Worm (Caenorhabditis elegans): ENCODE data around the gene gst-3.

The gst-3 gene

ce11 chrIV:10096881-10097280 lies 43.2 kb downstream of the gst-3 start, which contains the start of gene dis-3:
TSS of gene dis-3 (plus strand) at chrIV:10097202.
- TF ChIP-seq Y48G9A.11 (GFP tag; IDR thresholded peaks at IDR 0.05) = 0 out of 2 replicates have a peak, but pooled peaks have one; percentile 31
- TF ChIP-seq spr-1 (tag; optimal IDR thresholded peaks at IDR 0.05) = no peak
- TF ChIP-seq aha-1 (tag) = peak; percentile 45
- TF ChIP-seq T20F7.1 (GFP tag; optimal IDR thresholded peaks at IDR 0.05) = peak; percentile 88
- TF ChIP-seq R02D3.7 (tag; optimal IDR thresholded peaks at IDR 0.05) = peak; percentile 55

ce11 chrIV:10095171-10095570 lies 44.9 kb downstream of the gst-3 start, which contains the start of the genes C04G2.5 and msp-36:
TSS of gene C04G2.5 (minus strand) at chrIV:10095271.
TSS of gene msp-36 (plus strand) at chrIV:10095433.
- TF ChIP-seq egl-43 (GFP tag; IDR thresholded peaks at IDR 0.05) = 0 out of 2 replicates have a peak, but pooled peaks have one; percentile 30
- TF ChIP-seq nhr-76 (tag; optimal IDR thresholded peaks at IDR 0.05) = no peak
- no peak for TF ChIP-seq F49E8.2 (tag; optimal IDR thresholded peaks at IDR 0.05; ENCODE audit: borderline replicate concordance)
- no peak for TF ChIP-seq madf-5 (GFP tag; IDR thresholded peaks at IDR 0.05)
- no peak for TF ChIP-seq ctbp-1 (GFP tag; IDR thresholded peaks at IDR 0.05)
- no peak for TF ChIP-seq unc-39 (tag; optimal IDR thresholded peaks at IDR 0.05)
- TF ChIP-seq madf-9 (GFP tag; conservative IDR thresholded peaks at IDR 0.05) = no peak

- TF ChIP-seq skn-1 (tag; optimal IDR thresholded peaks at IDR 0.05) (no peak), ztf-11 (tag; optimal IDR thresholded peaks at IDR 0.05) (no peak), ceh-82 (tag; optimal IDR thresholded peaks at IDR 0.05) (no peak), zag-1 (tag; optimal IDR thresholded peaks at IDR 0.05) (no peak), dmd-8 (GFP tag; IDR thresholded peaks at IDR 0.05) (no peak), ama-1 (optimal IDR thresholded peaks at IDR 0.05) (no peak)
Measured at ce11 chrIV:10090358-10090757, 49.7 kb downstream of the gst-3 start, which contains the start of gene ttbk-5. TSS of gene ttbk-5 (plus strand) at chrIV:10090658.

ce11 chrIV:10089777-10090176 lies 50.3 kb downstream of the gst-3 start, which contains the start of gene ttr-39:
TSS of gene ttr-39 (minus strand) at chrIV:10089877.
- TF ChIP-seq nhr-42 (GFP tag; IDR thresholded peaks at IDR 0.05) (no peak), mes-2 (tag; optimal IDR thresholded peaks at IDR 0.05; ENCODE audit: poor library complexity, severe bottlenecking) (no peak), ceh-28 (tag; optimal IDR thresholded peaks at IDR 0.05) (no peak), ctbp-1 (GFP tag; IDR thresholded peaks at IDR 0.05) (no peak), zfp-2 (tag; optimal IDR thresholded peaks at IDR 0.05) (no peak), dpl-1 (GFP tag; optimal IDR thresholded peaks at IDR 0.05) (no peak), lin-29 (GFP tag; IDR thresholded peaks at IDR 0.05) (no peak), hmg-1.1 (GFP tag; IDR thresholded peaks at IDR 0.05) (no peak), lin-39 (tag; optimal IDR thresholded peaks at IDR 0.05) (no peak), arid-1 (GFP tag; conservative IDR thresholded peaks at IDR 0.05) (no peak), ZK546.5 (tag; optimal IDR thresholded peaks at IDR 0.05) (no peak), ama-1 (optimal IDR thresholded peaks at IDR 0.05) (no peak), ceh-20 (GFP tag; IDR thresholded peaks at IDR 0.05) (no peak), spr-3 (GFP tag; optimal IDR thresholded peaks at IDR 0.05) (no peak), daf-12 (tag; optimal IDR thresholded peaks at IDR 0.05) (no peak), jun-1 (tag; optimal IDR thresholded peaks at IDR 0.05) (no peak), Y48G9A.11 (GFP tag; IDR thresholded peaks at IDR 0.05) (no peak), R02D3.7 (tag; optimal IDR thresholded peaks at IDR 0.05) (no peak), snpc-4 (tag; optimal IDR thresholded peaks at IDR 0.05) (no peak), lin-1 (GFP tag; IDR thresholded peaks at IDR 0.05) (no peak)

Data from whole organism, L4 larva.